Fruit fly (Drosophila melanogaster) whole organism, embryonic: ENCODE results near the gene Exo70.

Source experiments
- CG13287 ChIP-seq: fragments of 200-800 bp; sonication (Bioruptor generic); IDR thresholded peaks from 2 replicates; pipeline ENCODE4 v1.3.6; 2022; ENCODE audit warnings: missing biosample characterization, missing genetic modification characterization; ENCODE audit not compliant: partially characterized antibody
- CG4328 ChIP-seq: fragments of 200-800 bp; sonication (Bioruptor generic); optimal IDR thresholded peaks from 3 replicates; lab custom pipeline; 2017; ENCODE audit warnings: missing biosample characterization, missing genetic modification reagents, missing genetic modification characterization
- MTF-1 ChIP-seq: fragments of 200-800 bp; sonication (Bioruptor generic); optimal IDR thresholded peaks from 2 replicates; lab custom pipeline; 2018; ENCODE audit warnings: missing biosample characterization, mild to moderate bottlenecking, missing genetic modification characterization, borderline replicate concordance
- ash1 ChIP-seq: fragments of 200-800 bp; sonication (Bioruptor generic); optimal IDR thresholded peaks from 2 replicates; lab custom pipeline; 2018; ENCODE audit warnings: missing biosample characterization, mild to moderate bottlenecking, missing genetic modification characterization

dm6 chr3L:8391240-8391639 is 20.4 kb upstream of the Exo70 start, which contains the start of gene Jon66Ci:
- TF ChIP-seq ash1 (GFP tag; lab: Kevin White, UChicago), result no peak
- no peak for TF ChIP-seq MTF-1
- no peak for TF ChIP-seq CG4328 (GFP tag; lab: Kevin White, UChicago)
- no peak for TF ChIP-seq CG13287 (GFP tag; lab: Robert Waterston, UW)
